Worm (Caenorhabditis elegans): ENCODE measurements around the gene seld-1.

DNA sequence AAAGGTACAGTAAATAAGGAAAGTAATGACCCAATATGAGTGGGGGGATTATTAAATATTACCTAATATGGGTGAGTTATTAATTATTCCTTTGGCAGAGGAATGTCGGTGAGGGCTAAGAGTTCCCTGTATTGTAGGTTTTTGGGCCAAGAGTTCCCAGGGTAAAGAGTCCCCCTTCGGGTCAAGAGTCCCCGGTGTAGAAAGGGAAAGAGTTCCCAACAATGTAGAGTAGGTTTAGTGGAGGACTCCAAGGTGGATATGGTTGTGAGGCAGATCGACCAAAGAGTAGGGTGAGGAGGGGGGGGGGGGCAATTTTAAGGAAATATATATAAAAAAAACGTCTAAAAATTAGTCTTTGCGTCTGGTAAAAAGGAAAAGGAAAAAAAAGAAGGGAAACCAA lies 48.4 kb upstream of the seld-1 start:
- TF ChIP-seq unc-39 (tag; optimal IDR thresholded peaks at IDR 0.05) (no peak), elt-3 (tag; optimal IDR thresholded peaks at IDR 0.05) (no peak), unc-62 (GFP tag; optimal IDR thresholded peaks at IDR 0.05) (no peak), pha-4 (tag; optimal IDR thresholded peaks at IDR 0.05) (no peak), lin-32 (GFP tag; optimal IDR thresholded peaks at IDR 0.05) (no peak), nhr-28 (tag; optimal IDR thresholded peaks at IDR 0.05) (no peak), drap-1 (GFP tag; optimal IDR thresholded peaks at IDR 0.05) (no peak), lsy-2 (tag; optimal IDR thresholded peaks at IDR 0.05) (no peak), nhr-12 (tag; optimal IDR thresholded peaks at IDR 0.05) (no peak), sem-2 (GFP tag; optimal IDR thresholded peaks at IDR 0.05) (no peak)

All from whole organism, mixed stage, embryonic.